Fruit fly (Drosophila melanogaster) whole organism: ENCODE results near the gene CG5665.

Experiments
- CG8478 ChIP-seq: fragments of >200 bp; optimal IDR thresholded peaks from 2 replicates; lab custom pipeline; 2018; ENCODE audit warnings: inconsistent platforms
- Dll ChIP-seq: fragments of >200 bp; optimal IDR thresholded peaks from 2 replicates; lab custom pipeline; 2017
- EcR ChIP-seq, 2 experiments: fragments of >200 bp; optimal IDR thresholded peaks; 2 replicates each; lab custom pipeline; 2017; ENCODE audit warnings: missing biosample characterization in 2 of 2, missing genetic modification characterization in 2 of 2, missing genetic modification reagents in 2 of 2
- pan ChIP-seq: fragments of >200 bp; optimal IDR thresholded peaks from 2 replicates; lab custom pipeline; 2017

dm6 chr3L:20361389-20361788, 3.1 kb downstream of the CG5665 start, which contains the start of gene Prim2:
- no peak for TF ChIP-seq pan
- no peak for TF ChIP-seq Dll (lab: Kevin White, UChicago)
- TF ChIP-seq EcR (GFP tag; optimal IDR thresholded peaks at IDR 0.05; lab: Kevin White, UChicago): no peak
- TF ChIP-seq CG8478 (lab: Kevin White, UChicago): no peak
